Worm (Caenorhabditis elegans): ENCODE measurements around the gene Y75B8A.23.

Y75B8A.23 gene

DNA sequence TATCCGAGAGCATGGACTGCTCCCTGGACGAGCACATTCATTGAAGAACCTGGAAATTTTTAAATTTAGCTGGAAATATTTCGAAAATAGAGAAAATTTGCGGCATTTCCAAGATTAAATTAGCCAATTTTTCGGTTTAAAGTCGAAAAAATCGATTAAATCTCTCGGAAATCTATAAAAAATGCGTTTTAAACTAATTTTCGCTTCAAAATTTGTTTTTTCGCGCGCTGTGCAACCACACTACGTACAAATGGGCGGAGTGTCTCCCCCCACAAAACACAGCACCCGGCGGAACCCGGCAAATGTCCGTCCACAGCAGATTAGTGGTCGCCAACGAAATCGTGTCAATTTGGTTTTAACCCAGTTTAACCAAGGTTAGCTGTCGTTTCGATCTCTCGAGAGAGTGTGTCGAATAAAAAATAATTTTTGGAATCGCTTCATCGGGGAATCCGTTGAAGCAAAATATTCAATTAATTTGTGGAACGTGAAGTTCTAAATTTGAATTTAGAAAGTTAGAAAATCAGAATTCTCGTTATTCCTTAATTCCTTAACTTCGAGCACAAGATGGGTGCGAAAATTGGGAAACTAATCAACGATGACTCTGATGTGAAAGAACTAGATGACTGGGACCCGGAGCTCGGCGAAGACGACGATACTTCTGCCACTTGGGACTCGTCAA, at the start of gene Y75B8A.23, which contains the start of gene tim-1 (continued):
- TF ChIP-seq rpc-1 (optimal IDR thresholded peaks at IDR 0.05), result peak; percentile 3
- TF ChIP-seq rpc-1 (tag; optimal IDR thresholded peaks at IDR 0.05), result peak; percentile 1
- TF ChIP-seq nhr-120 (GFP tag; IDR thresholded peaks at IDR 0.05), result no peak
- TF ChIP-seq ceh-58 (GFP tag; IDR thresholded peaks at IDR 0.05), result no peak
- TF ChIP-seq gei-17 (GFP tag; optimal IDR thresholded peaks at IDR 0.05), result peak; percentile 86
- TF ChIP-seq lag-1 (GFP tag; IDR thresholded peaks at IDR 0.05), result 0 out of 2 replicates have a peak, but pooled peaks have one; percentile 11
- TF ChIP-seq F57A8.1 (GFP tag; optimal IDR thresholded peaks at IDR 0.05), result no peak
- TF ChIP-seq hmg-1.2 (GFP tag; IDR thresholded peaks at IDR 0.05), result peak; percentile 98
- peak; percentile 100 for TF ChIP-seq snpc-1.1 (tag; optimal IDR thresholded peaks at IDR 0.05; ENCODE audit: insufficient read depth)
- peak; percentile 54 for TF ChIP-seq T07F8.4 (tag; optimal IDR thresholded peaks at IDR 0.05)
- TF ChIP-seq aptf-3 (GFP tag; IDR thresholded peaks at IDR 0.05), result 0 out of 2 replicates have a peak, but pooled peaks have one; percentile 10
- TF ChIP-seq mel-28 (tag; optimal IDR thresholded peaks at IDR 0.05; ENCODE audit: borderline replicate concordance), result peak; percentile 84
- peak; percentile 98 for TF ChIP-seq nfyb-1 (GFP tag; IDR thresholded peaks at IDR 0.05)
- peak; percentile 94 for TF ChIP-seq ceh-27 (GFP tag; optimal IDR thresholded peaks at IDR 0.05)
- TF ChIP-seq hlh-12 (tag; optimal IDR thresholded peaks at IDR 0.05), result peak; percentile 56
- TF ChIP-seq mcd-1 (GFP tag; IDR thresholded peaks at IDR 0.05), result peak; percentile 94
- peak; percentile 97 for TF ChIP-seq efl-1 (GFP tag; optimal IDR thresholded peaks at IDR 0.05)
- peak; percentile 68 for TF ChIP-seq attf-3 (GFP tag; conservative IDR thresholded peaks at IDR 0.05)
- TF ChIP-seq C06A6.2 (GFP tag; conservative IDR thresholded peaks at IDR 0.05), result peak; percentile 81
- TF ChIP-seq B0261.1 (tag; optimal IDR thresholded peaks at IDR 0.05), result peak; percentile 30
- TF ChIP-seq K11D2.4 (GFP tag; IDR thresholded peaks at IDR 0.05), result peak; percentile 89
- peak; percentile 90 for TF ChIP-seq ceh-91 (GFP tag; IDR thresholded peaks at IDR 0.05)
- peak; percentile 59 for TF ChIP-seq zim-3 (tag; optimal IDR thresholded peaks at IDR 0.05)
- peak; percentile 95 for TF ChIP-seq B0336.3 (GFP tag; IDR thresholded peaks at IDR 0.05)
- peak; percentile 78 for TF ChIP-seq chd-7 (tag; optimal IDR thresholded peaks at IDR 0.05)
- TF ChIP-seq attf-5 (GFP tag; optimal IDR thresholded peaks at IDR 0.05), result peak; percentile 89
- peak; percentile 30 for TF ChIP-seq sdz-38 (tag; optimal IDR thresholded peaks at IDR 0.05)
- TF ChIP-seq rec-8 (tag; optimal IDR thresholded peaks at IDR 0.05), result peak; percentile 7 to 56
- TF ChIP-seq lin-54 (GFP tag; optimal IDR thresholded peaks at IDR 0.05), result peak; percentile 97
- peak; percentile 86 for TF ChIP-seq C17E4.6 (GFP tag; IDR thresholded peaks at IDR 0.05)
- TF ChIP-seq ztf-3 (GFP tag; optimal IDR thresholded peaks at IDR 0.05), result peak; percentile 67
- TF ChIP-seq Y79H2A.3 (GFP tag; conservative IDR thresholded peaks at IDR 0.05), result no peak; the same call in 1 of the 2 replicates
- peak; percentile 90 for TF ChIP-seq fkh-3 (tag; optimal IDR thresholded peaks at IDR 0.05)
- peak; percentile 94 for TF ChIP-seq rcor-1 (GFP tag; IDR thresholded peaks at IDR 0.05)
- peak; percentile 61; the same call in 1 of the 2 replicates for TF ChIP-seq bed-2 (GFP tag; IDR thresholded peaks at IDR 0.05)
- peak; percentile 65 for TF ChIP-seq hrde-1 (tag; optimal IDR thresholded peaks at IDR 0.05; ENCODE audit: borderline replicate concordance)
- TF ChIP-seq tbp1 (GFP tag; optimal IDR thresholded peaks at IDR 0.05), result peak; percentile 84
- peak; percentile 96 for TF ChIP-seq F23B12.7 (tag; optimal IDR thresholded peaks at IDR 0.05; ENCODE audit: insufficient read depth)
- TF ChIP-seq dox-1 (GFP tag; IDR thresholded peaks at IDR 0.05), result peak; percentile 97
- peak; percentile 88 for TF ChIP-seq atf-7 (tag; optimal IDR thresholded peaks at IDR 0.05)
- peak; percentile 80 for TF ChIP-seq ztf-26 (tag; optimal IDR thresholded peaks at IDR 0.05)
- TF ChIP-seq madf-10 (tag; optimal IDR thresholded peaks at IDR 0.05), result peak; percentile 73
- TF ChIP-seq let-526 (GFP tag; IDR thresholded peaks at IDR 0.05), result 0 out of 2 replicates have a peak, but pooled peaks have one; percentile 61
- peak; percentile 86 for TF ChIP-seq F52B5.7 (tag; optimal IDR thresholded peaks at IDR 0.05)
- peak; percentile 82 for TF ChIP-seq hmg-20 (GFP tag; IDR thresholded peaks at IDR 0.05)
- peak; percentile 81 for TF ChIP-seq K12H6.12 (tag; optimal IDR thresholded peaks at IDR 0.05)
- peak; percentile 89 for TF ChIP-seq ceh-100 (GFP tag; IDR thresholded peaks at IDR 0.05)
- TF ChIP-seq nhr-90 (tag; optimal IDR thresholded peaks at IDR 0.05), result no peak

Measured in whole organism, young adult.